Worm (Caenorhabditis elegans) whole organism, L2 larva: ENCODE results near the gene rab-35.
A peak's percentile ranks its signal among the peaks of the same experiment; 100 is the strongest.

Source experiments
- C34F6.9 ChIP-seq: fragments of 150-350 bp; optimal IDR thresholded peaks from 2 replicates; lab custom pipeline; 2014; ENCODE audit warnings: missing biosample characterization, missing genetic modification characterization
- F13H6.1 ChIP-seq: sonication (generic microtip); optimal IDR thresholded peaks from 2 replicates; lab custom pipeline; 2016; ENCODE audit warnings: missing genetic modification characterization, missing compliant biosample characterization
- R02D3.7 ChIP-seq: fragments of 150-350 bp; optimal IDR thresholded peaks from 2 replicates; lab custom pipeline; 2014; ENCODE audit warnings: missing biosample characterization, missing genetic modification characterization
- Y55F3AM.14 ChIP-seq: fragments of 200-800 bp; sonication (Bioruptor generic); optimal IDR thresholded peaks from 2 replicates; lab custom pipeline; 2018; ENCODE audit warnings: mild to moderate bottlenecking, missing genetic modification characterization, missing compliant biosample characterization
- ZK546.5 ChIP-seq: sonication (generic microtip); optimal IDR thresholded peaks from 2 replicates; lab custom pipeline; 2017; ENCODE audit warnings: missing biosample characterization, missing genetic modification characterization
- aly-2 ChIP-seq: fragments of 150-350 bp; optimal IDR thresholded peaks from 2 replicates; lab custom pipeline; 2014; ENCODE audit warnings: missing biosample characterization, missing genetic modification characterization
- ama-1 ChIP-seq: fragments of 150-350 bp; optimal IDR thresholded peaks from 2 replicates; lab custom pipeline; 2018; ENCODE audit warnings: inconsistent platforms
- blmp-1 ChIP-seq: sonication (generic microtip); optimal IDR thresholded peaks from 2 replicates; lab custom pipeline; 2017; ENCODE audit warnings: missing genetic modification characterization, mild to moderate bottlenecking, missing compliant biosample characterization, antibody characterized with exemption, moderate library complexity; ENCODE audit not compliant: insufficient read depth
- ceh-82 ChIP-seq: fragments of 150-350 bp; optimal IDR thresholded peaks from 2 replicates; lab custom pipeline; 2014; ENCODE audit warnings: missing biosample characterization, missing genetic modification characterization
- crh-2 ChIP-seq: sonication (generic microtip); optimal IDR thresholded peaks from 2 replicates; lab custom pipeline; 2017; ENCODE audit warnings: missing biosample characterization, missing genetic modification characterization
- elt-3 ChIP-seq: sonication (generic microtip); optimal IDR thresholded peaks from 2 replicates; lab custom pipeline; 2017; ENCODE audit warnings: missing biosample characterization, missing genetic modification characterization
- fos-1 ChIP-seq: fragments of 150-350 bp; optimal IDR thresholded peaks from 2 replicates; lab custom pipeline; 2014; ENCODE audit warnings: missing biosample characterization, missing genetic modification characterization
- gmeb-1 ChIP-seq: fragments of 150-350 bp; optimal IDR thresholded peaks from 2 replicates; lab custom pipeline; 2014; ENCODE audit warnings: missing biosample characterization, missing genetic modification characterization
- lin-11 ChIP-seq: fragments of 150-350 bp; sonication (generic microtip); optimal IDR thresholded peaks from 2 replicates; lab custom pipeline; 2014; ENCODE audit warnings: missing biosample characterization, missing genetic modification characterization, inconsistent platforms, mixed read lengths
- lin-39 ChIP-seq: fragments of 150-350 bp; optimal IDR thresholded peaks from 2 replicates; lab custom pipeline; 2014; ENCODE audit warnings: missing biosample characterization, missing genetic modification reagents, missing genetic modification characterization
- lsy-2 ChIP-seq, 2 experiments: fragments of 150-350 bp in 1 of 2; sonication (generic microtip) in 1 of 2; optimal IDR thresholded peaks; 2 replicates each; lab custom pipeline; 2014 to 2017; ENCODE audit warnings: missing biosample characterization in 2 of 2, missing genetic modification characterization in 2 of 2
- mab-5 ChIP-seq: fragments of 150-350 bp; optimal IDR thresholded peaks from 2 replicates; lab custom pipeline; 2014; ENCODE audit warnings: missing biosample characterization, missing genetic modification characterization
- mbf-1 ChIP-seq: sonication (generic microtip); optimal IDR thresholded peaks from 2 replicates; lab custom pipeline; 2017; ENCODE audit warnings: missing biosample characterization, missing genetic modification characterization
- nhr-11 ChIP-seq: fragments of 150-350 bp; optimal IDR thresholded peaks from 2 replicates; lab custom pipeline; 2014; ENCODE audit warnings: missing biosample characterization, missing genetic modification characterization
- nhr-129 ChIP-seq: fragments of 150-350 bp; optimal IDR thresholded peaks from 2 replicates; lab custom pipeline; 2014; ENCODE audit warnings: missing biosample characterization, missing genetic modification characterization
- nhr-23 ChIP-seq: fragments of 150-350 bp; optimal IDR thresholded peaks from 2 replicates; lab custom pipeline; 2014; ENCODE audit warnings: missing biosample characterization, missing genetic modification reagents, missing genetic modification characterization
- nhr-25 ChIP-seq: fragments of 150-350 bp; sonication (generic microtip); optimal IDR thresholded peaks from 3 replicates; lab custom pipeline; 2014; ENCODE audit warnings: missing biosample characterization, missing genetic modification characterization
- nhr-77 ChIP-seq: fragments of 150-350 bp; optimal IDR thresholded peaks from 2 replicates; lab custom pipeline; 2014; ENCODE audit warnings: missing biosample characterization, missing genetic modification characterization
- peb-1 ChIP-seq: fragments of 150-350 bp; optimal IDR thresholded peaks from 2 replicates; lab custom pipeline; 2014; ENCODE audit warnings: missing biosample characterization, missing genetic modification characterization
- sem-4 ChIP-seq: fragments of 150-350 bp; optimal IDR thresholded peaks from 2 replicates; lab custom pipeline; 2014; ENCODE audit warnings: missing biosample characterization, missing genetic modification reagents, missing genetic modification characterization
- skn-1 ChIP-seq: sonication (generic microtip); optimal IDR thresholded peaks from 2 replicates; lab custom pipeline; 2017; ENCODE audit warnings: missing biosample characterization, missing genetic modification characterization
- sma-3 ChIP-seq: sonication (generic microtip); optimal IDR thresholded peaks from 2 replicates; lab custom pipeline; 2016; ENCODE audit warnings: missing genetic modification reagents, missing genetic modification characterization, missing compliant biosample characterization
- sma-9 ChIP-seq, 2 experiments: fragments of 150-350 bp in 1 of 2; sonication (generic microtip) in 1 of 2; optimal IDR thresholded peaks; 2 replicates each; lab custom pipeline; 2014 to 2016; ENCODE audit warnings: missing genetic modification characterization in 2 of 2, mild to moderate bottlenecking in 1 of 2, missing biosample characterization in 1 of 2, missing compliant biosample characterization in 1 of 2, missing genetic modification reagents in 1 of 2, moderate library complexity in 1 of 2
- unc-62 ChIP-seq: fragments of 150-350 bp; optimal IDR thresholded peaks from 2 replicates; lab custom pipeline; 2014; ENCODE audit warnings: missing biosample characterization, missing genetic modification reagents, missing genetic modification characterization
- zag-1 ChIP-seq: fragments of 150-350 bp; optimal IDR thresholded peaks from 2 replicates; lab custom pipeline; 2014; ENCODE audit warnings: missing biosample characterization, missing genetic modification characterization
- ztf-11 ChIP-seq: sonication (generic microtip); optimal IDR thresholded peaks from 2 replicates; lab custom pipeline; 2017; ENCODE audit warnings: missing biosample characterization, missing genetic modification characterization

The rab-35 gene

ce11 chrIII:11311466-11311865 lies at the start of gene rab-35:
rab-35 (minus strand) TSS chrIII:11311566.
- TF ChIP-seq elt-3 (tag; lab: Kevin White, UChicago) (no peak), R02D3.7 (tag; lab: Kevin White, UChicago) (no peak), lsy-2 (tag; optimal IDR thresholded peaks at IDR 0.05; lab: Kevin White, UChicago) (no peak), lin-39 (tag; lab: Kevin White, UChicago) (no peak), peb-1 (tag; lab: Kevin White, UChicago) (no peak), skn-1 (tag; lab: Kevin White, UChicago) (no peak), sma-3 (GFP tag; lab: Kevin White, UChicago) (no peak), F13H6.1 (tag; lab: Kevin White, UChicago) (no peak), sma-9 (GFP tag; optimal IDR thresholded peaks at IDR 0.05; lab: Kevin White, UChicago) (no peak), sma-9 (tag; optimal IDR thresholded peaks at IDR 0.05; lab: Kevin White, UChicago) (no peak), nhr-23 (tag; lab: Kevin White, UChicago) (no peak), unc-62 (GFP tag; lab: Kevin White, UChicago) (no peak), ZK546.5 (tag; lab: Kevin White, UChicago) (no peak)

ce11 chrIII:11360156-11360555 lies 48.8 kb upstream of the rab-35 start, which contains the start of gene T28D6.4:
T28D6.4 (plus strand) TSS chrIII:11360456.
- no peak for TF ChIP-seq lin-39 (tag; lab: Kevin White, UChicago)
- TF ChIP-seq F13H6.1 (tag; lab: Kevin White, UChicago) = no peak
- TF ChIP-seq lsy-2 (tag; optimal IDR thresholded peaks at IDR 0.05; lab: Kevin White, UChicago) = no peak
- TF ChIP-seq lin-11 (tag; lab: Kevin White, UChicago) = no peak
- no peak for TF ChIP-seq ztf-11 (tag; lab: Kevin White, UChicago)
- no peak for TF ChIP-seq nhr-25 (tag; lab: Kevin White, UChicago)
- TF ChIP-seq fos-1 (tag; lab: Kevin White, UChicago) = no peak
- TF ChIP-seq sma-3 (GFP tag; lab: Kevin White, UChicago) = no peak

DNA sequence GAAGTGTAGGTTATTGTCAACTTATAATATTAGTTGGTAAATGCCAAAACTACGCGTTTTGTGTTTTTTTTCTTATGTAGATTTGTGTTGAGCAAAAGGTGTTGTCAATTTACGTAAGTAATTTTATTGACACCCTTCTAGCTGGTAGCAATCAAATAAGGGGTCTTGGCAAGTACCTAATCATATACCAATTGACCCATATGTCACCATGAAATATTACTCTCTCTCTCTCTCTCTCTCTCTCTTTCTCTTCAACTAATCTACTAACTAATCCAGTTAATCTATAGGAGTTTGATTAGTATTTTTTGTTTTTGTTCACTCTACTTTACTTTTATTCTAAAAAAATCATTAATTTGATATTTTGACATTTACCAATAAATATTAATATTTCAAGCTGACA lies 48.1 kb upstream of the rab-35 start:
- TF ChIP-seq peb-1 (tag; lab: Kevin White, UChicago) (no peak), lin-11 (tag; lab: Kevin White, UChicago) (no peak), C34F6.9 (tag; lab: Kevin White, UChicago) (no peak), aly-2 (tag; lab: Kevin White, UChicago) (no peak), mbf-1 (tag; lab: Kevin White, UChicago) (no peak), lin-39 (tag; lab: Kevin White, UChicago) (no peak)

DNA sequence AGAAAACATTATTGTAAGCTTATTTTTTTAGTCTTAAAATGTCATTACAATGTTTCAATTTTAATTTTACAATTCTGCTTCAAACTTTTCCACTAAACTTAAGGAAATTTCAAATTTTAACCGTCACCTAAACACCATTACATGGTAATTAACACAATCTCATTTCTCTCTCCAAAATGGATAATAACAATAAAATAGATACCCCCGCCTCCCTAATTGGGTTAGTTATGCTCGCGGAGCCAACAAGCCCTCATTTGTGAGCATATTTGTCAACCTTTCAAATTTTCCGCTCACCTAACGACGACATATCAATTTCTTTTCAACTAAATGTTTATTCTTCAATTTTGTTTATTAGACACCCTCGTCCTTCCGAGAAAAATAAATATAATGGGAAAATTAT lies 46.9 kb upstream of the rab-35 start:
- no peak for TF ChIP-seq aly-2 (tag; lab: Kevin White, UChicago)
- no peak for TF ChIP-seq nhr-129 (tag; lab: Kevin White, UChicago)
- TF ChIP-seq mab-5 = no peak
- TF ChIP-seq ceh-82 (tag; lab: Kevin White, UChicago) = no peak
- TF ChIP-seq nhr-11 (tag; lab: Kevin White, UChicago) = no peak
- TF ChIP-seq sma-9 (GFP tag; optimal IDR thresholded peaks at IDR 0.05; lab: Kevin White, UChicago) = no peak
- no peak for TF ChIP-seq sma-9 (tag; optimal IDR thresholded peaks at IDR 0.05; lab: Kevin White, UChicago)
- no peak for TF ChIP-seq ztf-11 (tag; lab: Kevin White, UChicago)
- TF ChIP-seq blmp-1 (tag; lab: Kevin White, UChicago) = no peak
- no peak for TF ChIP-seq Y55F3AM.14 (GFP tag; lab: Kevin White, UChicago)
- TF ChIP-seq ZK546.5 (tag; lab: Kevin White, UChicago) = no peak

ce11 chrIII:11357418-11357817 lies 46.1 kb upstream of the rab-35 start:
- TF ChIP-seq sma-9 (GFP tag; optimal IDR thresholded peaks at IDR 0.05; lab: Kevin White, UChicago) = peak; percentile 13
- no peak for TF ChIP-seq sma-9 (tag; optimal IDR thresholded peaks at IDR 0.05; lab: Kevin White, UChicago)
- no peak for TF ChIP-seq ama-1 (lab: Kevin White, UChicago)
- TF ChIP-seq crh-2 = peak; percentile 30
- peak; percentile 3 for TF ChIP-seq F13H6.1 (tag; lab: Kevin White, UChicago)
- no peak for TF ChIP-seq mab-5
- no peak for TF ChIP-seq zag-1 (tag; lab: Kevin White, UChicago)
- TF ChIP-seq fos-1 (tag; lab: Kevin White, UChicago) = peak; percentile 24
- no peak for TF ChIP-seq sem-4 (tag; lab: Kevin White, UChicago)
- peak; percentile 30 for TF ChIP-seq gmeb-1 (tag; lab: Kevin White, UChicago)
- TF ChIP-seq C34F6.9 (tag; lab: Kevin White, UChicago) = no peak
- TF ChIP-seq elt-3 (tag; lab: Kevin White, UChicago) = no peak
- TF ChIP-seq nhr-77 (tag; lab: Kevin White, UChicago) = no peak
- TF ChIP-seq blmp-1 (tag; lab: Kevin White, UChicago) = no peak
